Worm (Caenorhabditis elegans): Measurements from ENCODE around the gene gfi-3.

gfi-3 gene

DNA sequence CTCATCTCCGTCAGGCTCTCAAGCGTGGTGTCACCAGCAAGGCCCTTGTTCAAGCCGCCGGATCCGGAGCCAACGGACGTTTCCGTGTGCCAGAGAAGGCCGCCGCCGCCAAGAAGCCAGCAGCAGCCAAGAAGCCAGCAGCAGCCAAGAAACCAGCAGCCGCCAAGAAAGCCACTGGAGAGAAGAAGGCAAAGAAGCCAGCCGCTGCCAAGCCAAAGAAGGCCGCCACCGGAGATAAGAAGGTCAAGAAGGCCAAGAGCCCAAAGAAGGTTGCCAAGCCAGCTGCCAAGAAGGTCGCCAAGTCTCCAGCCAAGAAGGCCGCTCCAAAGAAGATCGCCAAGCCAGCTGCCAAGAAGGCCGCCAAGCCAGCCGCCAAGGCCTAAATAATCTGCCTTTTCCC, 10.1 kb downstream of the gfi-3 start:
- TF ChIP-seq madf-3 (GFP tag; IDR thresholded peaks at IDR 0.05): no peak
- TF ChIP-seq nfya-2 (GFP tag; IDR thresholded peaks at IDR 0.05): 0 out of 2 replicates have a peak, but pooled peaks have one; percentile 61
- TF ChIP-seq madf-6 (GFP tag; IDR thresholded peaks at IDR 0.05): no peak
- TF ChIP-seq hsf-1 (GFP tag; IDR thresholded peaks at IDR 0.05): no peak
- TF ChIP-seq F22D6.2 (tag; optimal IDR thresholded peaks at IDR 0.05): no peak
- TF ChIP-seq atf-7 (tag; optimal IDR thresholded peaks at IDR 0.05): no peak
- no peak for TF ChIP-seq F57C9.4 (tag; optimal IDR thresholded peaks at IDR 0.05)
- TF ChIP-seq ZK185.1 (tag; optimal IDR thresholded peaks at IDR 0.05; ENCODE audit: poor library complexity, severe bottlenecking): no peak
- TF ChIP-seq F49E8.2 (tag; optimal IDR thresholded peaks at IDR 0.05; ENCODE audit: insufficient read depth): no peak
- TF ChIP-seq ccch-3 (GFP tag; optimal IDR thresholded peaks at IDR 0.05): no peak
- no peak for TF ChIP-seq Y95B8A.8 (GFP tag; IDR thresholded peaks at IDR 0.05)
- no peak for TF ChIP-seq dpl-1 (GFP tag; optimal IDR thresholded peaks at IDR 0.05)
- TF ChIP-seq Y56A3A.18 (GFP tag; IDR thresholded peaks at IDR 0.05): no peak
- TF ChIP-seq him-1 (tag; optimal IDR thresholded peaks at IDR 0.05): no peak
- no peak for TF ChIP-seq F23B12.7 (tag; optimal IDR thresholded peaks at IDR 0.05; ENCODE audit: insufficient read depth)
- TF ChIP-seq athp-1 (tag; optimal IDR thresholded peaks at IDR 0.05): no peak
- no peak for TF ChIP-seq rpc-1 (optimal IDR thresholded peaks at IDR 0.05)
- TF ChIP-seq rpc-1 (tag; optimal IDR thresholded peaks at IDR 0.05): no peak
- no peak for TF ChIP-seq K11D2.4 (GFP tag; IDR thresholded peaks at IDR 0.05)
- no peak for TF ChIP-seq let-607 (tag; optimal IDR thresholded peaks at IDR 0.05)
- no peak for TF ChIP-seq fkh-3 (tag; optimal IDR thresholded peaks at IDR 0.05)
- TF ChIP-seq F10E7.11 (tag; optimal IDR thresholded peaks at IDR 0.05): no peak
- no peak for TF ChIP-seq ama-1 (optimal IDR thresholded peaks at IDR 0.05)
- TF ChIP-seq ama-1 (GFP tag; optimal IDR thresholded peaks at IDR 0.05): no peak
- TF ChIP-seq egrh-3 (GFP tag; IDR thresholded peaks at IDR 0.05): peak; percentile 93
- TF ChIP-seq sea-2 (GFP tag; IDR thresholded peaks at IDR 0.05): 0 out of 2 replicates have a peak, but pooled peaks have one; percentile 37
- peak; percentile 83 for TF ChIP-seq zfh-2 (GFP tag; conservative IDR thresholded peaks at IDR 0.05)
- no peak for TF ChIP-seq repo-1 (tag; optimal IDR thresholded peaks at IDR 0.05)
- no peak for TF ChIP-seq ztf-6 (GFP tag; IDR thresholded peaks at IDR 0.05)
- TF ChIP-seq tbx-9 (tag; optimal IDR thresholded peaks at IDR 0.05; ENCODE audit: borderline replicate concordance): no peak
- no peak for TF ChIP-seq hlh-12 (tag; optimal IDR thresholded peaks at IDR 0.05)
- TF ChIP-seq dox-1 (GFP tag; IDR thresholded peaks at IDR 0.05): no peak
- no peak for TF ChIP-seq ztf-26 (tag; optimal IDR thresholded peaks at IDR 0.05)
- 0 out of 2 replicates have a peak, but pooled peaks have one; percentile 42 for TF ChIP-seq F39B2.1 (GFP tag; IDR thresholded peaks at IDR 0.05)
- TF ChIP-seq madf-8 (GFP tag; conservative IDR thresholded peaks at IDR 0.05): no peak
- no peak for TF ChIP-seq T26A5.8 (tag; optimal IDR thresholded peaks at IDR 0.05)
- no peak for TF ChIP-seq cebp-1 (GFP tag; IDR thresholded peaks at IDR 0.05)
- TF ChIP-seq cebp-1 (tag; optimal IDR thresholded peaks at IDR 0.05): no peak
- TF ChIP-seq ceh-58 (GFP tag; IDR thresholded peaks at IDR 0.05): no peak
- no peak for TF ChIP-seq lag-1 (GFP tag; IDR thresholded peaks at IDR 0.05)
- TF ChIP-seq lir-1 (GFP tag; conservative IDR thresholded peaks at IDR 0.05): no peak
- TF ChIP-seq tbp1 (GFP tag; optimal IDR thresholded peaks at IDR 0.05): no peak
- no peak for TF ChIP-seq rec-8 (tag; optimal IDR thresholded peaks at IDR 0.05)
- TF ChIP-seq nhr-179 (tag; optimal IDR thresholded peaks at IDR 0.05): no peak
- no peak for TF ChIP-seq ets-4 (GFP tag; optimal IDR thresholded peaks at IDR 0.05)
- TF ChIP-seq nhr-80 (tag; optimal IDR thresholded peaks at IDR 0.05): no peak
- TF ChIP-seq hmg-1.2 (GFP tag; IDR thresholded peaks at IDR 0.05): no peak
- peak; percentile 38 for TF ChIP-seq mcd-1 (GFP tag; IDR thresholded peaks at IDR 0.05)
- no peak for TF ChIP-seq nhr-120 (GFP tag; IDR thresholded peaks at IDR 0.05)
- no peak for TF ChIP-seq nhr-27 (tag; optimal IDR thresholded peaks at IDR 0.05)
- TF ChIP-seq die-1 (tag; optimal IDR thresholded peaks at IDR 0.05): no peak
